Worm (Caenorhabditis elegans) whole organism, late embryonic: Measurements from ENCODE around the gene F13E9.9.
A peak's percentile ranks its signal among the peaks of the same experiment; 100 is the strongest.

Experiments used
- C08G9.2 ChIP-seq: sonication (generic microtip); optimal IDR thresholded peaks from 2 replicates; lab custom pipeline; 2016; ENCODE audit warnings: mild to moderate bottlenecking, missing genetic modification characterization, moderate library complexity, missing compliant biosample characterization
- T23F11.4 ChIP-seq: fragments of 200-800 bp; sonication (Bioruptor generic); optimal IDR thresholded peaks from 2 replicates; lab custom pipeline; 2018; ENCODE audit warnings: mild to moderate bottlenecking, missing genetic modification characterization, missing compliant biosample characterization
- ama-1 ChIP-seq: fragments of 150-350 bp; optimal IDR thresholded peaks from 2 replicates; lab custom pipeline; 2014
- ceh-14 ChIP-seq: sonication (generic microtip); optimal IDR thresholded peaks from 2 replicates; lab custom pipeline; 2016; ENCODE audit warnings: missing genotype, missing genetic modification characterization, missing compliant biosample characterization
- ceh-18 ChIP-seq: sonication (generic microtip); optimal IDR thresholded peaks from 2 replicates; lab custom pipeline; 2016; ENCODE audit warnings: missing genetic modification characterization, missing compliant biosample characterization
- ceh-22 ChIP-seq: sonication (generic microtip); optimal IDR thresholded peaks from 2 replicates; lab custom pipeline; 2017; ENCODE audit warnings: missing biosample characterization, missing genetic modification characterization
- ceh-31 ChIP-seq: sonication (generic microtip); optimal IDR thresholded peaks from 2 replicates; lab custom pipeline; 2016; ENCODE audit warnings: missing genetic modification characterization, missing compliant biosample characterization
- ceh-34 ChIP-seq: sonication (generic microtip); optimal IDR thresholded peaks from 2 replicates; lab custom pipeline; 2016; ENCODE audit warnings: mild to moderate bottlenecking, missing genetic modification characterization, missing compliant biosample characterization
- ceh-45 ChIP-seq: fragments of 200-800 bp; sonication (Bioruptor generic); IDR thresholded peaks from 2 replicates; pipeline ENCODE4 v1.3.6; 2022; ENCODE audit warnings: missing genetic modification reagents, missing genetic modification characterization, missing compliant biosample characterization
- ceh-48 ChIP-seq: sonication (generic microtip); optimal IDR thresholded peaks from 2 replicates; lab custom pipeline; 2016; ENCODE audit warnings: missing genetic modification characterization, inconsistent platforms, missing compliant biosample characterization
- ceh-6 ChIP-seq: fragments of 200-800 bp; sonication (Bioruptor generic); optimal IDR thresholded peaks from 2 replicates; lab custom pipeline; 2018; ENCODE audit warnings: mild to moderate bottlenecking, missing genetic modification characterization, missing compliant biosample characterization
- ceh-9 ChIP-seq: sonication (generic microtip); optimal IDR thresholded peaks from 2 replicates; lab custom pipeline; 2016; ENCODE audit warnings: mild to moderate bottlenecking, missing genetic modification characterization, inconsistent platforms, missing compliant biosample characterization
- elt-4 ChIP-seq: sonication (generic microtip); optimal IDR thresholded peaks from 2 replicates; lab custom pipeline; 2016; ENCODE audit warnings: missing genetic modification characterization, missing compliant biosample characterization
- eyg-1 ChIP-seq: sonication (generic microtip); optimal IDR thresholded peaks from 2 replicates; lab custom pipeline; 2016; ENCODE audit warnings: missing genotype, missing genetic modification characterization, missing compliant biosample characterization
- fax-1 ChIP-seq: sonication (generic microtip); optimal IDR thresholded peaks from 2 replicates; lab custom pipeline; 2016; ENCODE audit warnings: missing genotype, missing genetic modification characterization, missing compliant biosample characterization
- fkh-10 ChIP-seq: fragments of 150-350 bp; optimal IDR thresholded peaks from 2 replicates; lab custom pipeline; 2014; ENCODE audit warnings: missing biosample characterization, missing genetic modification reagents, missing genetic modification characterization
- fkh-6 ChIP-seq: sonication (generic microtip); optimal IDR thresholded peaks from 2 replicates; lab custom pipeline; 2016; ENCODE audit warnings: missing genetic modification characterization, missing compliant biosample characterization
- gmeb-2 ChIP-seq: sonication (generic microtip); optimal IDR thresholded peaks from 2 replicates; lab custom pipeline; 2016; ENCODE audit warnings: missing genetic modification characterization, inconsistent platforms, missing compliant biosample characterization
- hlh-13 ChIP-seq: fragments of 200-800 bp; sonication (Bioruptor generic); optimal IDR thresholded peaks from 2 replicates; lab custom pipeline; 2018; ENCODE audit warnings: mild to moderate bottlenecking, missing genetic modification characterization, missing compliant biosample characterization
- hlh-30 ChIP-seq: sonication (generic microtip); optimal IDR thresholded peaks from 2 replicates; lab custom pipeline; 2017; ENCODE audit warnings: antibody characterized with exemption, missing genetic modification characterization, missing compliant biosample characterization; ENCODE audit not compliant: insufficient read depth
- hlh-6 ChIP-seq: sonication (generic microtip); optimal IDR thresholded peaks from 2 replicates; lab custom pipeline; 2016; ENCODE audit warnings: missing genotype, missing genetic modification characterization, missing compliant biosample characterization
- hlh-8 ChIP-seq: sonication (generic microtip); optimal IDR thresholded peaks from 2 replicates; lab custom pipeline; 2016; ENCODE audit warnings: missing genotype, missing genetic modification characterization, missing compliant biosample characterization
- lim-6 ChIP-seq: sonication (generic microtip); optimal IDR thresholded peaks from 2 replicates; lab custom pipeline; 2016; ENCODE audit warnings: missing genetic modification characterization, missing compliant biosample characterization
- madf-2 ChIP-seq: sonication (generic microtip); optimal IDR thresholded peaks from 2 replicates; lab custom pipeline; 2017; ENCODE audit warnings: missing genetic modification characterization, missing compliant biosample characterization
- nhr-11 ChIP-seq: fragments of 150-350 bp; optimal IDR thresholded peaks from 2 replicates; lab custom pipeline; 2014; ENCODE audit warnings: missing biosample characterization, missing genetic modification characterization
- pag-3 ChIP-seq: sonication (generic microtip); optimal IDR thresholded peaks from 2 replicates; lab custom pipeline; 2016; ENCODE audit warnings: missing compliant biosample characterization, missing genetic modification characterization, borderline replicate concordance
- pax-1 ChIP-seq: fragments of 150-350 bp; optimal IDR thresholded peaks from 2 replicates; lab custom pipeline; 2014; ENCODE audit warnings: missing biosample characterization, missing genetic modification characterization
- pha-2 ChIP-seq: sonication (generic microtip); optimal IDR thresholded peaks from 2 replicates; lab custom pipeline; 2017; ENCODE audit warnings: mild to moderate bottlenecking, missing genetic modification characterization, missing compliant biosample characterization
- pqm-1 ChIP-seq: sonication (generic microtip); optimal IDR thresholded peaks from 2 replicates; lab custom pipeline; 2016; ENCODE audit warnings: missing genetic modification characterization, missing compliant biosample characterization
- rnt-1 ChIP-seq: sonication (generic microtip); optimal IDR thresholded peaks from 2 replicates; lab custom pipeline; 2016; ENCODE audit warnings: missing genetic modification characterization, missing compliant biosample characterization
- sdc-2 ChIP-seq: sonication (generic microtip); optimal IDR thresholded peaks from 2 replicates; lab custom pipeline; 2016; ENCODE audit warnings: missing genotype, missing genetic modification characterization, missing compliant biosample characterization
- sox-4 ChIP-seq: sonication (generic microtip); optimal IDR thresholded peaks from 2 replicates; lab custom pipeline; 2017; ENCODE audit warnings: mild to moderate bottlenecking, missing genetic modification characterization, inconsistent platforms, missing compliant biosample characterization
- tbx-7 ChIP-seq: sonication (generic microtip); optimal IDR thresholded peaks from 2 replicates; lab custom pipeline; 2016; ENCODE audit warnings: missing genotype, missing genetic modification characterization, missing compliant biosample characterization
- unc-42 ChIP-seq: sonication (generic microtip); optimal IDR thresholded peaks from 2 replicates; lab custom pipeline; 2016; ENCODE audit warnings: missing genotype, missing genetic modification characterization, missing compliant biosample characterization
- unc-55 ChIP-seq: sonication (generic microtip); optimal IDR thresholded peaks from 2 replicates; lab custom pipeline; 2017; ENCODE audit warnings: missing biosample characterization, missing genetic modification reagents, missing genetic modification characterization
- unc-86 ChIP-seq: sonication (generic microtip); optimal IDR thresholded peaks from 2 replicates; lab custom pipeline; 2016; ENCODE audit warnings: missing genetic modification characterization, missing compliant biosample characterization
- zip-5 ChIP-seq: sonication (generic microtip); optimal IDR thresholded peaks from 2 replicates; lab custom pipeline; 2016; ENCODE audit warnings: missing genetic modification characterization, missing compliant biosample characterization

F13E9.9 gene

DNA sequence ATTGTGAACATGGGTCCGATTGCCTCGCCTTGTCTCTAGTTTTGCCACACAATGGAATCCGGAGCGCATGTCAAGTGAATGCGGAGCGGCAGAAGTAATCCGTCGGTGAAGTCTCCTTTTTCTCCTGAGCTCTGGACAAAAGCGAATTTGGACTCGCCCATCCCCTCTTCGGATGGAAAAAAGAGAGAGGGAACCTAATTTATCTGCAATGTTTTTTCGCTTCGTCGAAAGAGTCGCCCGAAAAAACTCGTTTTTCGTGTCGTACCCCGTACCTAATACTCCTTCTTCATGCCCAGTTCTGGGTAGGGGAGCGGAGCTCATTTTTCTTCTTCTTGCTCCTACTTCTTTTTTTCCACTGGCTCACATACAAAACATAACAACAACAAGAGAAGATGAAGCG lies 28.8 kb downstream of the F13E9.9 start:
- TF ChIP-seq ama-1 (lab: Kevin White, UChicago) (no peak), unc-42 (peak; percentile 70)

DNA sequence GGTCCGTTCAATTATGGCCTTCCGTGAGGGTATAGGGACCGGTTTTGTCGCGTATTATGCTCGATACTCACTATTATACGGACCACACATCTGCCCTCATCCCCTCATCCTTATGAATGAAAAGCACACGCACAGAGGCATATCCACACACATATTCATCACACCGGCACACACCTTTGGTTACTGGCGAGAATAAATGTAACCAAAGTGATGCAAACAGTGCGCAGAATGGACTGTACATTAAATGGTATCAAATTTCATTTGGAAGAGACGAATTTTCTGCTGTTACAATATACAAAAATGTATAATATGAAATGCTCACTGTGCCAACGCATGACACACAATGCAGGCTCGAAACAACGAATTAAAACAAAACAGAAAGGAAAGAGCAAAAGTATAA lies 29.3 kb downstream of the F13E9.9 start:
- TF ChIP-seq ceh-34 (tag; lab: Kevin White, UChicago) (peak; percentile 79), pha-2 (tag; lab: Kevin White, UChicago) (peak; percentile 5), ceh-45 (no peak)

DNA sequence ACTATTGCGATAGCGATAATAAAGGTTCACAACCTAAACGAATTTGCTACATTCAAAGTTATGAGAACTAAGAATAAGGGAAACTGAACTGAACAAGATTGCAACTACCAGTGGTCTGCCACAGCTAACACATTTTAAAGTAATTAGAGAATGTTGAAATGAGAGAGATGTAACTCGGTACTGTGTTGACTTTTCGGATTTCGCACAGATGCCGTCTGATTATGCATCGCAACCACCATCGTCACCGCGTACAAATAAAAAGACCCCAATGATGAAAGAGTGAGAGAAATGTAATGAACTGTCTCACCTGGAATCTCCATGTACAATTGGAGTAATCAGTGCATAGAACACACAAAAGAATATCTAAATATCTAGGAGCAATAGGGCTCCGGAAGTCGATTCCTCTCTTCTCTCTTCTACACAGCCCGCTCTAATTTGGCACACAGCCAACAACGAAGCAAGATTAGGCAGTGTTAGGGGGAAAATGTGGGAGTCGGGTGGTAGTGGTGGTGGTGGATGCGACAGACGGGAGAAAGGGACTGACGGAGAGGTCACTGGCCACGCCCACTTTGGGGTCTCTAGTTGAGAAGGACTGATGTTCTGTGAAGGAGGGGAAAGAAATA lies 30.3 kb downstream of the F13E9.9 start, which contains the start of gene F13E9.11:
F13E9.11 (minus strand) TSS at position 507 of the 623 bp plus-strand sequence.
- no peak for TF ChIP-seq tbx-7 (tag; lab: Kevin White, UChicago)
- no peak for TF ChIP-seq hlh-30
- TF ChIP-seq madf-2 (tag; lab: Kevin White, UChicago): no peak
- TF ChIP-seq hlh-6 (tag; lab: Kevin White, UChicago): peak; percentile 65
- no peak for TF ChIP-seq ceh-48 (tag; lab: Kevin White, UChicago)
- TF ChIP-seq eyg-1 (tag; lab: Kevin White, UChicago): no peak
- TF ChIP-seq fkh-6 (tag; lab: Kevin White, UChicago): no peak
- TF ChIP-seq ceh-22 (tag; lab: Kevin White, UChicago): no peak
- no peak for TF ChIP-seq pqm-1 (tag; lab: Kevin White, UChicago)
- TF ChIP-seq rnt-1 (tag; lab: Kevin White, UChicago): no peak
- TF ChIP-seq sdc-2 (tag; lab: Kevin White, UChicago): no peak
- TF ChIP-seq hlh-8 (tag; lab: Kevin White, UChicago): no peak
- TF ChIP-seq ceh-31 (tag; lab: Kevin White, UChicago): peak; percentile 55
- no peak for TF ChIP-seq hlh-13 (GFP tag; lab: Kevin White, UChicago)
- no peak for TF ChIP-seq elt-4 (tag; lab: Kevin White, UChicago)
- TF ChIP-seq nhr-11: no peak
- TF ChIP-seq unc-86 (tag; lab: Kevin White, UChicago): no peak
- no peak for TF ChIP-seq ceh-18 (tag; lab: Kevin White, UChicago)
- TF ChIP-seq fkh-10 (GFP tag; lab: Kevin White, UChicago): no peak
- TF ChIP-seq ceh-34 (tag; lab: Kevin White, UChicago): no peak
- no peak for TF ChIP-seq sox-4 (tag; lab: Kevin White, UChicago)
- TF ChIP-seq pax-1 (tag; lab: Kevin White, UChicago): no peak
- no peak for TF ChIP-seq T23F11.4 (GFP tag; lab: Kevin White, UChicago)
- TF ChIP-seq gmeb-2 (tag; lab: Kevin White, UChicago): no peak
- TF ChIP-seq zip-5 (tag; lab: Kevin White, UChicago): no peak
- TF ChIP-seq fax-1 (tag; lab: Kevin White, UChicago): peak; percentile 40
- peak; percentile 61 for TF ChIP-seq unc-42
- TF ChIP-seq ceh-9: no peak
- no peak for TF ChIP-seq ceh-6
- TF ChIP-seq lim-6 (tag; lab: Kevin White, UChicago): no peak
- TF ChIP-seq pag-3 (tag; lab: Kevin White, UChicago): peak; percentile 38
- TF ChIP-seq C08G9.2 (tag; lab: Kevin White, UChicago): no peak
- no peak for TF ChIP-seq unc-55 (GFP tag; lab: Kevin White, UChicago)
- TF ChIP-seq ceh-14 (tag; lab: Kevin White, UChicago): peak; percentile 23
